Fruit fly (Drosophila melanogaster): ENCODE data around the gene CG32856.

DNA sequence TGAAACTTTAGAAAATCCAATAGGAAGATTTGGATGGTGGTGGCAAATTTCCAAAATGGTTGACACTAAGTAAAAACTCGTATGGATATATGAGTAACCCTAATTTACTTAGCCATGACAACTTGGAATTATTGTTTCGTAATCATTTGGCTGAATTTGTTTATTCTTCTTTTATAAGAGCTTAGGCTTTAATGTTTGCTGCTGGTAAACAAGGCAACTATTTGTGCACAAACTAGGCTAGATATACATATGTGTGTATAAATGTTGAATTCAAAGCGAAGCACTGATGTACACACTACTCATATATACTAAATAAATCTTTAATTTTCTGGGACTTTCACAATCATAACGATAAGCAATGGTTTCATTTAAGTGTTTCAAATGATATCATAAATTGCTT is 40.8 kb upstream of the CG32856 start:
- TF ChIP-seq tin (GFP tag; optimal IDR thresholded peaks at IDR 0.05) (no peak), CG9876 (GFP tag; optimal IDR thresholded peaks at IDR 0.05) (no peak), gem (tag; optimal IDR thresholded peaks at IDR 0.05) (peak; percentile 60), zen2 (GFP tag; IDR thresholded peaks at IDR 0.05; ENCODE audit: partially characterized antibody) (no peak), sug (tag; optimal IDR thresholded peaks at IDR 0.05) (no peak), CG32772 (GFP tag; IDR thresholded peaks at IDR 0.05) (no peak), CG2116 (GFP tag; optimal IDR thresholded peaks at IDR 0.05) (no peak), danr (GFP tag; IDR thresholded peaks at IDR 0.05) (no peak), CG17802 (tag; optimal IDR thresholded peaks at IDR 0.05) (no peak), CG16779 (GFP tag; IDR thresholded peaks at IDR 0.05) (no peak), CG10979 (tag; optimal IDR thresholded peaks at IDR 0.05) (no peak), ro (GFP tag; IDR thresholded peaks at IDR 0.05) (no peak), CG17186 (GFP tag; optimal IDR thresholded peaks at IDR 0.05) (no peak), sd (tag; optimal IDR thresholded peaks at IDR 0.05) (no peak)

All from whole organism, embryonic.